Worm (Caenorhabditis elegans): ENCODE measurements around the gene nex-2.

DNA sequence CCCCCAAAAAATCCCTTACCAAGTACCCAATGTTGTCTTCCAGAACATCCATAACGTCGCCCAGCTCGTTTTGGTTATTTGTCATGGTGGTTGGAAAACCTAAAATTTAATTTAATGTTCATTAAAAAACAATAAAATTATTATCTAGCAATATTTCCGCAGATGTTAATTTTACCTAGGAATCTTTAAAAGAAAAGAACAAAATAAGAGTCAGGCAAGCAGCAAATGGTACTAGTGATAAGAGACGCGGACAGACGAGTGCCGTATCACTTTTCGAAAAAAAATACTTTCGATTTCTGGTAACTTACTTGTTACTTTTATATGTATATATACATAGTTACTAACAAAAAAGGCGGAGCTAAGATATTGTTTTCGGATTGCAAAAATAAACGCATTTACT, 19.2 kb downstream of the nex-2 start, which contains the start of gene T07A5.7:
- TF ChIP-seq ref-1 (GFP tag; conservative IDR thresholded peaks at IDR 0.05) (no peak), T22C8.4 (GFP tag; IDR thresholded peaks at IDR 0.05) (no peak), med-1 (GFP tag; optimal IDR thresholded peaks at IDR 0.05; ENCODE audit: insufficient read depth) (no peak), tab-1 (GFP tag; IDR thresholded peaks at IDR 0.05) (no peak), cog-1 (tag; optimal IDR thresholded peaks at IDR 0.05) (no peak), klf-2 (GFP tag; conservative IDR thresholded peaks at IDR 0.05) (no peak)

Measured in whole organism, midembryonic.